Fruit fly (Drosophila melanogaster): ENCODE measurements around the gene tadr.

Gene tadr

DNA sequence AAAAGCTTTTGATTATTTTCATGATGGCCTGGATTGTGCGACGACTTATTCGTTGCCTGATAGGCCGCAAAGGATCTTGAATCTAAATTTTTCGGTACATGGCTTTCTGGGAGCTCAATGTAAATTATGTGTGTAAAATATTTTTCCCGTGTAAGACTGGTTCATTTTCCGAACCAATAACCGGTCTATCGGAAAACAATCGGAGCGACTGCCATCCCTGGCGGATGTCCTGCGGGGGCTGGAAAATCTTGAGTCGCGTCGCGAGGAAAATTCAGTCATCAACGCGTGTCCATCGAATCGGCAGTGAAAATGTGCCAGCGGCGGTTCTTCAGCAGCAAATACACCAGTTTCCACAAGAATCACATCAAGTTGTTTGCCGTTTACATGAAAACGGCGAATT is 29.1 kb downstream of the tadr start, which contains the start of the genes CG46307 and Nhe2 (continued):
- TF ChIP-seq ab (GFP tag; optimal IDR thresholded peaks at IDR 0.05) (no peak), BtbVII (GFP tag; optimal IDR thresholded peaks at IDR 0.05) (no peak), so (GFP tag; IDR thresholded peaks at IDR 0.05) (no peak), CG10565 (GFP tag; optimal IDR thresholded peaks at IDR 0.05) (no peak), CG18764 (GFP tag; optimal IDR thresholded peaks at IDR 0.05) (no peak), CG18599 (GFP tag; optimal IDR thresholded peaks at IDR 0.05) (no peak), CG12744 (GFP tag; optimal IDR thresholded peaks at IDR 0.05) (no peak), Hey (tag; optimal IDR thresholded peaks at IDR 0.05) (no peak), Antp (GFP tag; optimal IDR thresholded peaks at IDR 0.05) (peak; percentile 11), rib (GFP tag; IDR thresholded peaks at IDR 0.05) (no peak), CG1233 (GFP tag; optimal IDR thresholded peaks at IDR 0.05) (no peak), chm (GFP tag; IDR thresholded peaks at IDR 0.05) (no peak), odd (GFP tag; optimal IDR thresholded peaks at IDR 0.05) (no peak), B-H1 (GFP tag; IDR thresholded peaks at IDR 0.05) (0 out of 3 replicates have a peak, but pooled peaks have one; percentile 16), CG18476 (GFP tag; optimal IDR thresholded peaks at IDR 0.05) (no peak), Abd-B (GFP tag; optimal IDR thresholded peaks at IDR 0.05) (no peak), MESR4 (GFP tag; optimal IDR thresholded peaks at IDR 0.05) (no peak), CG34422 (GFP tag; IDR thresholded peaks at IDR 0.05) (0 out of 3 replicates have a peak, but pooled peaks have one; percentile 51), fd102C (GFP tag; optimal IDR thresholded peaks at IDR 0.05) (no peak), cwo (GFP tag; optimal IDR thresholded peaks at IDR 0.05) (no peak), cg (GFP tag; optimal IDR thresholded peaks at IDR 0.05) (no peak), Hand (GFP tag; optimal IDR thresholded peaks at IDR 0.05) (no peak), CG17829 (tag; optimal IDR thresholded peaks at IDR 0.05) (no peak), CrebB (tag; optimal IDR thresholded peaks at IDR 0.05) (no peak), Optix (GFP tag; IDR thresholded peaks at IDR 0.05) (no peak), CG1603 (tag; optimal IDR thresholded peaks at IDR 0.05) (peak; percentile 35), CG4820 (GFP tag; optimal IDR thresholded peaks at IDR 0.05) (no peak), Stat92E (GFP tag; optimal IDR thresholded peaks at IDR 0.05) (peak in 1 of 3 experiments; percentile 22), scrt (GFP tag; optimal IDR thresholded peaks at IDR 0.05) (peak; percentile 5), Asciz (GFP tag; optimal IDR thresholded peaks at IDR 0.05) (no peak), chinmo (GFP tag; IDR thresholded peaks at IDR 0.05; ENCODE audit: partially characterized antibody) (no peak), CG12659 (GFP tag; optimal IDR thresholded peaks at IDR 0.05) (peak; percentile 22), dan (GFP tag; IDR thresholded peaks at IDR 0.05) (no peak), Med (GFP tag) (peak; percentile 76), HLHmδ (GFP tag; optimal IDR thresholded peaks at IDR 0.05) (peak; percentile 45), CG8290 (GFP tag; optimal IDR thresholded peaks at IDR 0.05) (no peak), CG8290 (tag; optimal IDR thresholded peaks at IDR 0.05) (peak in 1 of 2 experiments; percentile 31), Dbx (GFP tag; IDR thresholded peaks at IDR 0.05) (no peak), ase (GFP tag; IDR thresholded peaks at IDR 0.05) (no peak), prd (optimal IDR thresholded peaks at IDR 0.05) (no peak), prd (GFP tag; IDR thresholded peaks at IDR 0.05) (0 out of 3 replicates have a peak, but pooled peaks have one; percentile 32), CG6254 (GFP tag; optimal IDR thresholded peaks at IDR 0.05) (no peak), CG31441 (GFP tag; IDR thresholded peaks at IDR 0.05) (no peak), sens-2 (GFP tag; IDR thresholded peaks at IDR 0.05) (no peak), crol (GFP tag; IDR thresholded peaks at IDR 0.05) (no peak), CG16813 (GFP tag; IDR thresholded peaks at IDR 0.05; ENCODE audit: partially characterized antibody) (peak; percentile 47; the same call in 2 of the 3 replicates), Hr3 (GFP tag; optimal IDR thresholded peaks at IDR 0.05) (no peak), jigr1 (GFP tag; IDR thresholded peaks at IDR 0.05) (no peak), pan (optimal IDR thresholded peaks at IDR 0.05) (no peak), pan (GFP tag; optimal IDR thresholded peaks at IDR 0.05 in 1 of 2, IDR thresholded peaks at IDR 0.05 in 1 of 2) (peak in 1 of 2 experiments; percentile 15), pzg (GFP tag; optimal IDR thresholded peaks at IDR 0.05) (peak; percentile 43)

All from whole organism, embryonic.